Worm (Caenorhabditis elegans) whole organism, midembryonic: ENCODE measurements around the gene F53F4.17.

Experiments
- T22C8.4 ChIP-seq: fragments of 200-800 bp; sonication (Bioruptor generic); IDR thresholded peaks from 2 replicates; pipeline ENCODE4 v1.3.6; 2022; ENCODE audit warnings: missing genetic modification characterization, missing compliant biosample characterization
- cog-1 ChIP-seq: sonication (generic microtip); optimal IDR thresholded peaks from 2 replicates; lab custom pipeline; 2016; ENCODE audit warnings: missing genetic modification characterization, missing compliant biosample characterization
- flt-1 ChIP-seq: fragments of 200-800 bp; sonication (Bioruptor generic); IDR thresholded peaks from 2 replicates; pipeline ENCODE4 v1.3.6; 2022; ENCODE audit warnings: missing genetic modification characterization, missing compliant biosample characterization
- klf-2 ChIP-seq: fragments of 200-800 bp; sonication (Bioruptor generic); conservative IDR thresholded peaks from 2 replicates; pipeline ENCODE4 v1.3.6; 2022; ENCODE audit warnings: missing genetic modification reagents, missing genetic modification characterization, missing compliant biosample characterization
- ref-1 ChIP-seq: fragments of 200-800 bp; sonication (Bioruptor generic); conservative IDR thresholded peaks from 2 replicates; pipeline ENCODE4 v1.3.6; 2022; ENCODE audit warnings: missing genetic modification reagents, missing genetic modification characterization, missing compliant biosample characterization
- tab-1 ChIP-seq: fragments of 200-800 bp; sonication (Bioruptor generic); IDR thresholded peaks from 2 replicates; pipeline ENCODE4 v1.3.6; 2022; ENCODE audit warnings: missing genetic modification characterization, missing compliant biosample characterization
- ztf-29 ChIP-seq: fragments of 200-800 bp; sonication (Bioruptor generic); IDR thresholded peaks from 2 replicates; pipeline ENCODE4 v1.3.6; 2022; ENCODE audit warnings: missing genetic modification reagents, missing genetic modification characterization, missing compliant biosample characterization

DNA sequence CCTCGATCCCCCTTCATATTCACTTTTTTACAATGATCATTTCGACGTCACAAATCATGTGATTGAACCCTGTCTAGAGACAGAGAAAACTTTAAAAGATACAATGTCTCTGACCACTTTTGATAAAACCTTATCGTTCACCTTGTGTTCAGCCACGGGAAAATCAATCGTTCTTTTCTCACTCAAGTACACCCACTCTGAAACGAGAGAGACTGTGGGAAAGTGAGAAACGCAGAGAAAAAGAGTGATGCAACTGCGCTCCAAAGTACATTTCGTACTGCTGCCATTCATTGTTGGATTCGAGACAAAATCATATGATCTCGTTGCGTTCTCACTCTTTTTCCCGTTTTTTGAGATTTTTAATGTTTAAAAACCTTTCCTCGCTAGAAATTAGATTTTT lies 22.8 kb upstream of the F53F4.17 start:
- TF ChIP-seq ztf-29 (GFP tag; lab: Robert Waterston, UW) = no peak
- TF ChIP-seq flt-1 (GFP tag; lab: Robert Waterston, UW) = no peak
- no peak for TF ChIP-seq klf-2 (GFP tag; lab: Robert Waterston, UW)
- TF ChIP-seq ref-1 = no peak
- 0 out of 2 replicates have a peak, but pooled peaks have one; percentile 9 for TF ChIP-seq T22C8.4 (GFP tag; lab: Robert Waterston, UW)
- TF ChIP-seq tab-1 (GFP tag; lab: Robert Waterston, UW) = no peak
- no peak for TF ChIP-seq cog-1
